Fruit fly (Drosophila melanogaster): ENCODE data around the gene CG3156.

The CG3156 gene

dm6 chrX:526479-527071 is 38.9 kb downstream of the CG3156 start (continued):
- TF ChIP-seq emc (GFP tag; optimal IDR thresholded peaks at IDR 0.05) (no peak), cato (GFP tag; optimal IDR thresholded peaks at IDR 0.05; ENCODE audit: borderline replicate concordance) (no peak), Spps (tag; optimal IDR thresholded peaks at IDR 0.05) (peak; percentile 29), Rx (GFP tag; IDR thresholded peaks at IDR 0.05) (0 out of 2 replicates have a peak, but pooled peaks have one; percentile 20), ap (GFP tag; IDR thresholded peaks at IDR 0.05) (no peak), C15 (GFP tag; IDR thresholded peaks at IDR 0.05) (no peak), CG5953 (GFP tag; IDR thresholded peaks at IDR 0.05) (no peak), CG14050 (GFP tag; IDR thresholded peaks at IDR 0.05) (no peak), Jarid2 (GFP tag; optimal IDR thresholded peaks at IDR 0.05) (no peak), klu (GFP tag; IDR thresholded peaks at IDR 0.05) (no peak), Poxn (GFP tag; IDR thresholded peaks at IDR 0.05) (no peak), CG15514 (GFP tag; optimal IDR thresholded peaks at IDR 0.05) (no peak), tx (GFP tag; optimal IDR thresholded peaks at IDR 0.05) (peak; percentile 44), ac (GFP tag; optimal IDR thresholded peaks at IDR 0.05) (peak; percentile 95), hbn (GFP tag; IDR thresholded peaks at IDR 0.05; ENCODE audit: partially characterized antibody) (no peak), HLH3B (GFP tag; IDR thresholded peaks at IDR 0.05) (no peak), run (tag; optimal IDR thresholded peaks at IDR 0.05) (no peak), zf30C (GFP tag; optimal IDR thresholded peaks at IDR 0.05) (peak; percentile 95), nom (GFP tag; optimal IDR thresholded peaks at IDR 0.05) (no peak), row (GFP tag; IDR thresholded peaks at IDR 0.05) (peak; percentile 61), CG10209 (GFP tag; optimal IDR thresholded peaks at IDR 0.05) (peak; percentile 65), jumu (GFP tag; optimal IDR thresholded peaks at IDR 0.05) (peak; percentile 57), CG1233 (GFP tag; optimal IDR thresholded peaks at IDR 0.05) (peak; percentile 42), Ravus (GFP tag; IDR thresholded peaks at IDR 0.05) (no peak), Doc2 (GFP tag; IDR thresholded peaks at IDR 0.05) (no peak), fru (optimal IDR thresholded peaks at IDR 0.05) (no peak), CG11085 (GFP tag; IDR thresholded peaks at IDR 0.05) (no peak), CG3847 (GFP tag; IDR thresholded peaks at IDR 0.05) (no peak), maf-S (GFP tag; optimal IDR thresholded peaks at IDR 0.05) (no peak), sima (GFP tag; optimal IDR thresholded peaks at IDR 0.05) (peak; percentile 18), Nf-YB (GFP tag; optimal IDR thresholded peaks at IDR 0.05) (peak; percentile 32), Optix (GFP tag; IDR thresholded peaks at IDR 0.05) (peak; percentile 49; the same call in 1 of the 3 replicates), insv (GFP tag; optimal IDR thresholded peaks at IDR 0.05) (peak in 1 of 2 experiments; percentile 84), Oli (tag; optimal IDR thresholded peaks at IDR 0.05) (peak; percentile 48), dmrt11E (tag; optimal IDR thresholded peaks at IDR 0.05) (peak; percentile 92), tap (tag; optimal IDR thresholded peaks at IDR 0.05) (no peak), twi (tag; optimal IDR thresholded peaks at IDR 0.05) (peak; percentile 44), NC2β (GFP tag; optimal IDR thresholded peaks at IDR 0.05) (peak; percentile 77), CG14710 (tag; optimal IDR thresholded peaks at IDR 0.05) (peak; percentile 82), ase (GFP tag; IDR thresholded peaks at IDR 0.05) (no peak), CG7839 (tag; optimal IDR thresholded peaks at IDR 0.05) (peak; percentile 58), wdn (GFP tag; IDR thresholded peaks at IDR 0.05) (no peak), cwo (GFP tag; optimal IDR thresholded peaks at IDR 0.05) (no peak), Atf3 (GFP tag; optimal IDR thresholded peaks at IDR 0.05) (peak; percentile 52), Doc3 (GFP tag; IDR thresholded peaks at IDR 0.05; ENCODE audit: partially characterized antibody) (no peak), dysf (GFP tag; IDR thresholded peaks at IDR 0.05) (no peak), CG3407 (GFP tag; optimal IDR thresholded peaks at IDR 0.05) (no peak), ash1 (GFP tag; optimal IDR thresholded peaks at IDR 0.05) (no peak), CG7372 (GFP tag; IDR thresholded peaks at IDR 0.05) (no peak), CG12155 (GFP tag; optimal IDR thresholded peaks at IDR 0.05) (peak; percentile 67)

Data from whole organism, embryonic.